Worm (Caenorhabditis elegans): ENCODE data around the gene bed-1.
A peak's percentile ranks its signal among the peaks of the same experiment; 100 is the strongest.

The bed-1 gene

DNA sequence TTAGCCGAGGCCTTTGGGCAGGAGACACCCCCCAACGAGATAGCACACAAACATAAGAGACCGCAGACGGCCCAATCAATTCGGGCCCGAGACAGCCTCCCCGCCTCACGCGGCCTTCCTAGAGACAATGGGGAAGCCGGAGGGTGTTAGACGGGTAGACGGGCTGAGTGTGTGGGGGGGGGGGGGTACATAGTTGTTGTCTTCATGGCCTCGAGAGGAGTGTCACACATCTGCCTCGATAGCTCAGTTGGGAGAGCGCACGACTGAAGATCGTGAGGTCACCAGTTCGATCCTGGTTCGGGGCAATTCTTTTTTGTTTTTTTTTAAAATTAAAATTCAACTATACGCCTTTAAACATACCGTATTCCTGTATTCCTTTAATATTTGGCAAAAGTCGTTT lies 1.1 kb upstream of the bed-1 start:
- peak in 1 of 2 experiments; percentile 43 for TF ChIP-seq ztf-11 (tag; optimal IDR thresholded peaks at IDR 0.05)
- TF ChIP-seq lin-13 (GFP tag; optimal IDR thresholded peaks at IDR 0.05) = no peak
- no peak for TF ChIP-seq C34B4.2 (tag; optimal IDR thresholded peaks at IDR 0.05)
- TF ChIP-seq grh-1 (GFP tag; IDR thresholded peaks at IDR 0.05) = peak; percentile 63
- TF ChIP-seq mep-1 (tag; optimal IDR thresholded peaks at IDR 0.05) = peak; percentile 50
- no peak for TF ChIP-seq ceh-63 (GFP tag; optimal IDR thresholded peaks at IDR 0.05)
- TF ChIP-seq unc-98 (GFP tag; IDR thresholded peaks at IDR 0.05) = no peak
- TF ChIP-seq fkh-10 (GFP tag; optimal IDR thresholded peaks at IDR 0.05) = no peak
- no peak for TF ChIP-seq F16B12.6 (tag; optimal IDR thresholded peaks at IDR 0.05)
- TF ChIP-seq nhr-77 (tag; optimal IDR thresholded peaks at IDR 0.05) = peak; percentile 0
- peak; percentile 59 for TF ChIP-seq isw-1 (GFP tag; IDR thresholded peaks at IDR 0.05)
- TF ChIP-seq mab-9 (GFP tag; IDR thresholded peaks at IDR 0.05) = peak; percentile 63
- peak; percentile 66 for TF ChIP-seq irx-1 (tag; optimal IDR thresholded peaks at IDR 0.05)
- no peak for TF ChIP-seq egl-27 (tag; optimal IDR thresholded peaks at IDR 0.05)
- no peak for TF ChIP-seq aha-1 (tag; optimal IDR thresholded peaks at IDR 0.05)
- TF ChIP-seq efl-3 (GFP tag; optimal IDR thresholded peaks at IDR 0.05) = no peak
- TF ChIP-seq ceh-82 (tag; optimal IDR thresholded peaks at IDR 0.05) = peak; percentile 32 to 44 (median 33)
- TF ChIP-seq snu-23 (GFP tag; optimal IDR thresholded peaks at IDR 0.05) = peak; percentile 67
- TF ChIP-seq fos-1 (tag; optimal IDR thresholded peaks at IDR 0.05) = peak; percentile 1
- TF ChIP-seq lir-3 (tag; optimal IDR thresholded peaks at IDR 0.05; ENCODE audit: poor library complexity) = no peak
- TF ChIP-seq efl-1 (optimal IDR thresholded peaks at IDR 0.05) = peak; percentile 31 to 56
- peak; percentile 51 to 95 for TF ChIP-seq efl-1 (GFP tag; optimal IDR thresholded peaks at IDR 0.05 in 1 of 2)
- TF ChIP-seq tbx-2 (tag; optimal IDR thresholded peaks at IDR 0.05) = peak; percentile 51
- peak; percentile 48 for TF ChIP-seq nhr-20 (tag; optimal IDR thresholded peaks at IDR 0.05)
- TF ChIP-seq jun-1 (tag; optimal IDR thresholded peaks at IDR 0.05) = peak; percentile 39
- peak; percentile 46 for TF ChIP-seq snpc-4 (tag; optimal IDR thresholded peaks at IDR 0.05)
- TF ChIP-seq vab-15 (tag; optimal IDR thresholded peaks at IDR 0.05) = peak; percentile 28
- TF ChIP-seq nhr-47 (tag; optimal IDR thresholded peaks at IDR 0.05) = peak; percentile 83
- TF ChIP-seq nhr-71 (tag; optimal IDR thresholded peaks at IDR 0.05) = peak; percentile 72
- no peak for TF ChIP-seq sox-4 (tag; optimal IDR thresholded peaks at IDR 0.05)
- TF ChIP-seq ama-1 (optimal IDR thresholded peaks at IDR 0.05) = no peak
- TF ChIP-seq zag-1 (tag; optimal IDR thresholded peaks at IDR 0.05) = no peak
- no peak for TF ChIP-seq elt-3 (tag; optimal IDR thresholded peaks at IDR 0.05)
- TF ChIP-seq unc-30 (tag; optimal IDR thresholded peaks at IDR 0.05) = no peak
- peak; percentile 21 for TF ChIP-seq sup-37 (GFP tag; optimal IDR thresholded peaks at IDR 0.05)
- peak; percentile 13 for TF ChIP-seq fkh-4 (tag; optimal IDR thresholded peaks at IDR 0.05; ENCODE audit: borderline replicate concordance)
- TF ChIP-seq ceh-90 (tag; optimal IDR thresholded peaks at IDR 0.05) = no peak
- peak; percentile 92 for TF ChIP-seq nhr-19 (GFP tag; conservative IDR thresholded peaks at IDR 0.05)
- TF ChIP-seq pax-3 (tag; optimal IDR thresholded peaks at IDR 0.05) = peak; percentile 65
- peak; percentile 35 to 59 for TF ChIP-seq lin-35 (GFP tag; optimal IDR thresholded peaks at IDR 0.05)
- TF ChIP-seq xbp-1 (tag; optimal IDR thresholded peaks at IDR 0.05) = peak; percentile 26
- TF ChIP-seq blmp-1 (tag; optimal IDR thresholded peaks at IDR 0.05) = no peak
- peak; percentile 64 for TF ChIP-seq swsn-7 (tag; optimal IDR thresholded peaks at IDR 0.05)
- TF ChIP-seq dsc-1 (tag; optimal IDR thresholded peaks at IDR 0.05) = peak; percentile 42
- TF ChIP-seq ces-1 (GFP tag; optimal IDR thresholded peaks at IDR 0.05) = no peak
- peak; percentile 10 to 46 (median 32) for TF ChIP-seq dpl-1 (GFP tag; optimal IDR thresholded peaks at IDR 0.05)
- peak; percentile 70 for TF ChIP-seq nhr-90 (tag; optimal IDR thresholded peaks at IDR 0.05; ENCODE audit: poor library complexity)
- no peak for TF ChIP-seq nhr-76 (tag; optimal IDR thresholded peaks at IDR 0.05)
- no peak for TF ChIP-seq nhr-84 (tag; optimal IDR thresholded peaks at IDR 0.05)
- peak; percentile 80 for TF ChIP-seq fkh-8 (tag; optimal IDR thresholded peaks at IDR 0.05)
- TF ChIP-seq pqm-1 (tag; optimal IDR thresholded peaks at IDR 0.05) = no peak
- TF ChIP-seq C04F5.9 (tag; optimal IDR thresholded peaks at IDR 0.05) = no peak
- TF ChIP-seq pag-3 (tag; optimal IDR thresholded peaks at IDR 0.05; ENCODE audit: borderline replicate concordance, insufficient read depth) = no peak

Data from whole organism, L1 larva.